Fruit fly (Drosophila melanogaster) whole organism, prepupa: ENCODE results near the gene CG17362.

Experiments
- Blimp-1 ChIP-seq: fragments of 200-800 bp; sonication (Bioruptor generic); optimal IDR thresholded peaks from 3 replicates; lab custom pipeline; 2017; ENCODE audit warnings: missing biosample characterization, missing genetic modification characterization, mild to moderate bottlenecking, moderate library complexity, missing genetic modification reagents
- CG10631 ChIP-seq: fragments of 200-800 bp; sonication (Bioruptor generic); optimal IDR thresholded peaks from 2 replicates; lab custom pipeline; 2016; ENCODE audit warnings: missing biosample characterization, missing genetic modification characterization
- CG10669 ChIP-seq: fragments of 200-800 bp; sonication (Bioruptor generic); optimal IDR thresholded peaks from 3 replicates; lab custom pipeline; 2018; ENCODE audit warnings: missing biosample characterization, mild to moderate bottlenecking, missing genetic modification characterization, moderate library complexity
- CG11762 ChIP-seq: fragments of 200-800 bp; sonication (Bioruptor generic); optimal IDR thresholded peaks from 3 replicates; lab custom pipeline; 2016; ENCODE audit warnings: missing biosample characterization, missing genetic modification characterization; ENCODE audit not compliant: insufficient read depth
- CG15336 ChIP-seq: fragments of 200-800 bp; sonication (Bioruptor generic); IDR thresholded peaks from 2 replicates; pipeline ENCODE4 v1.3.6; 2022; ENCODE audit warnings: missing biosample characterization, missing genetic modification characterization
- CG16779 ChIP-seq: fragments of 200-800 bp; sonication (Bioruptor generic); optimal IDR thresholded peaks from 3 replicates; lab custom pipeline; 2017; ENCODE audit warnings: missing biosample characterization, mild to moderate bottlenecking, missing genetic modification characterization
- CG31627 ChIP-seq: fragments of 200-800 bp; sonication (Bioruptor generic); optimal IDR thresholded peaks from 3 replicates; lab custom pipeline; 2016; ENCODE audit warnings: missing biosample characterization, missing genetic modification characterization
- CG32006 ChIP-seq: fragments of 200-800 bp; sonication (Bioruptor generic); optimal IDR thresholded peaks from 3 replicates; lab custom pipeline; 2017; ENCODE audit warnings: missing biosample characterization, mild to moderate bottlenecking, missing genetic modification characterization
- CG34406 ChIP-seq: fragments of 200-800 bp; sonication (Bioruptor generic); optimal IDR thresholded peaks from 3 replicates; lab custom pipeline; 2016; ENCODE audit warnings: missing biosample characterization, missing genetic modification characterization
- CG3919 ChIP-seq: fragments of 200-800 bp; sonication (Bioruptor generic); optimal IDR thresholded peaks from 3 replicates; lab custom pipeline; 2016; ENCODE audit warnings: missing biosample characterization, missing genetic modification characterization
- CG4318 ChIP-seq: fragments of 200-800 bp; sonication (Bioruptor generic); optimal IDR thresholded peaks from 3 replicates; lab custom pipeline; 2017; ENCODE audit warnings: missing biosample characterization, mild to moderate bottlenecking, missing genetic modification characterization
- CG6163 ChIP-seq: fragments of 200-800 bp; sonication (Bioruptor generic); IDR thresholded peaks from 3 replicates; pipeline ENCODE4 v1.3.6; 2022; ENCODE audit warnings: missing biosample characterization, missing genetic modification characterization
- CG6276 ChIP-seq: fragments of 200-800 bp; sonication (Bioruptor generic); optimal IDR thresholded peaks from 2 replicates; lab custom pipeline; 2017; ENCODE audit warnings: missing biosample characterization, mild to moderate bottlenecking, missing genetic modification characterization
- CG6808 ChIP-seq: fragments of 200-800 bp; sonication (Bioruptor generic); optimal IDR thresholded peaks from 3 replicates; lab custom pipeline; 2017; ENCODE audit warnings: missing biosample characterization, missing genetic modification characterization, mild to moderate bottlenecking, moderate library complexity, missing genetic modification reagents
- CG6854 ChIP-seq: fragments of 200-800 bp; sonication (Bioruptor generic); optimal IDR thresholded peaks from 2 replicates; lab custom pipeline; 2017; ENCODE audit warnings: missing biosample characterization, mild to moderate bottlenecking, missing genetic modification characterization
- CG7368 ChIP-seq: fragments of 200-800 bp; sonication (Bioruptor generic); optimal IDR thresholded peaks from 3 replicates; lab custom pipeline; 2016; ENCODE audit warnings: missing biosample characterization, missing genetic modification characterization
- CG8119 ChIP-seq: fragments of 200-800 bp; sonication (Bioruptor generic); IDR thresholded peaks from 3 replicates; pipeline ENCODE4 v1.3.6; 2022; ENCODE audit warnings: missing biosample characterization, missing genetic modification characterization
- CG8319 ChIP-seq: fragments of 200-800 bp; sonication (Bioruptor generic); optimal IDR thresholded peaks from 3 replicates; lab custom pipeline; 2016; ENCODE audit warnings: missing biosample characterization, missing genetic modification characterization
- CG8632 ChIP-seq: fragments of 200-800 bp; sonication (Bioruptor generic); optimal IDR thresholded peaks from 3 replicates; lab custom pipeline; 2016; ENCODE audit warnings: missing biosample characterization, missing genetic modification characterization
- CG9139 ChIP-seq: fragments of 200-800 bp; sonication (Bioruptor generic); optimal IDR thresholded peaks from 3 replicates; lab custom pipeline; 2017; ENCODE audit warnings: missing biosample characterization, mild to moderate bottlenecking, missing genetic modification characterization
- Eip75B ChIP-seq: fragments of 200-800 bp; sonication (Bioruptor generic); optimal IDR thresholded peaks from 3 replicates; lab custom pipeline; 2016; ENCODE audit warnings: missing biosample characterization, missing genetic modification characterization
- Eip78C ChIP-seq: fragments of 200-800 bp; sonication (Bioruptor generic); peaks from one replicate; lab custom pipeline; 2016; ENCODE audit warnings: missing biosample characterization, missing genetic modification characterization
- Eip93F ChIP-seq: fragments of 200-800 bp; sonication (Bioruptor generic); optimal IDR thresholded peaks from 2 replicates; lab custom pipeline; 2016; ENCODE audit warnings: missing biosample characterization, mild to moderate bottlenecking, missing genetic modification characterization
- Ets21C ChIP-seq: fragments of 200-800 bp; sonication (Bioruptor generic); optimal IDR thresholded peaks from 3 replicates; lab custom pipeline; 2016; ENCODE audit warnings: missing biosample characterization, missing genetic modification characterization
- Ets96B ChIP-seq: fragments of 200-800 bp; optimal IDR thresholded peaks from 2 replicates; lab custom pipeline; 2019; ENCODE audit warnings: missing biosample characterization, mild to moderate bottlenecking, missing genetic modification characterization, moderate library complexity
- Gug ChIP-seq: fragments of 200-800 bp; sonication (Bioruptor generic); IDR thresholded peaks from 2 replicates; pipeline ENCODE4 v1.3.6; 2022; ENCODE audit warnings: missing biosample characterization, missing genetic modification characterization
- Hr38 ChIP-seq: sonication (Bioruptor generic); optimal IDR thresholded peaks from 2 replicates; lab custom pipeline; 2016; ENCODE audit warnings: missing biosample characterization, missing genetic modification characterization
- Hr39 ChIP-seq: fragments of 200-800 bp; sonication (Bioruptor generic); optimal IDR thresholded peaks from 2 replicates; lab custom pipeline; 2016; ENCODE audit warnings: missing biosample characterization, missing genetic modification characterization
- Hr4 ChIP-seq: fragments of 200-800 bp; sonication (Bioruptor generic); optimal IDR thresholded peaks from 3 replicates; lab custom pipeline; 2016; ENCODE audit warnings: missing biosample characterization, missing genetic modification characterization
- Lpt ChIP-seq: fragments of 200-800 bp; sonication (Bioruptor generic); optimal IDR thresholded peaks from 3 replicates; lab custom pipeline; 2016; ENCODE audit warnings: missing biosample characterization, missing genetic modification characterization
- Met ChIP-seq: fragments of 200-800 bp; sonication (Bioruptor generic); optimal IDR thresholded peaks from 3 replicates; lab custom pipeline; 2016; ENCODE audit warnings: missing biosample characterization, missing genetic modification characterization
- Smox ChIP-seq: fragments of 200-800 bp; sonication (Bioruptor generic); optimal IDR thresholded peaks from 3 replicates; lab custom pipeline; 2016; ENCODE audit warnings: missing biosample characterization, missing genetic modification characterization
- Sox102F ChIP-seq: fragments of 200-800 bp; sonication (Bioruptor generic); optimal IDR thresholded peaks from 2 replicates; lab custom pipeline; 2016; ENCODE audit warnings: missing biosample characterization, mild to moderate bottlenecking, missing genetic modification characterization
- Sox15 ChIP-seq: fragments of 200-800 bp; sonication (Bioruptor generic); optimal IDR thresholded peaks from 3 replicates; lab custom pipeline; 2016; ENCODE audit warnings: missing biosample characterization, missing genetic modification characterization
- achi ChIP-seq: fragments of 200-800 bp; sonication (Bioruptor generic); optimal IDR thresholded peaks from 3 replicates; lab custom pipeline; 2016; ENCODE audit warnings: missing biosample characterization, missing genetic modification characterization
- acj6 ChIP-seq: fragments of 200-800 bp; sonication (Bioruptor generic); optimal IDR thresholded peaks from 3 replicates; lab custom pipeline; 2016; ENCODE audit warnings: missing biosample characterization, missing genetic modification characterization
- cyc ChIP-seq: fragments of 200-800 bp; sonication (Bioruptor generic); optimal IDR thresholded peaks from 3 replicates; lab custom pipeline; 2016; ENCODE audit warnings: missing biosample characterization, missing genetic modification characterization
- dac ChIP-seq: fragments of 200-800 bp; sonication (Bioruptor generic); optimal IDR thresholded peaks from 2 replicates; lab custom pipeline; 2017; ENCODE audit warnings: missing biosample characterization, mild to moderate bottlenecking, missing genetic modification characterization
- dsx ChIP-seq: fragments of 200-800 bp; optimal IDR thresholded peaks from 3 replicates; lab custom pipeline; 2019; ENCODE audit warnings: missing biosample characterization, mild to moderate bottlenecking, missing genetic modification characterization, moderate library complexity; ENCODE audit not compliant: poor library complexity, severe bottlenecking
- eg ChIP-seq: fragments of 200-800 bp; sonication (Bioruptor generic); IDR thresholded peaks from 3 replicates; pipeline ENCODE4 v1.3.6; 2022; ENCODE audit warnings: missing biosample characterization, missing genetic modification characterization
- esn ChIP-seq: fragments of 200-800 bp; sonication (Bioruptor generic); optimal IDR thresholded peaks from 2 replicates; lab custom pipeline; 2016; ENCODE audit warnings: missing biosample characterization, mild to moderate bottlenecking, missing genetic modification characterization, moderate library complexity
- fd59A ChIP-seq: fragments of 200-800 bp; sonication (Bioruptor generic); optimal IDR thresholded peaks from 2 replicates; lab custom pipeline; 2017; ENCODE audit warnings: missing biosample characterization, mild to moderate bottlenecking, missing genetic modification characterization, missing genetic modification reagents
- fd85E ChIP-seq: fragments of 200-800 bp; sonication (Bioruptor generic); optimal IDR thresholded peaks from 3 replicates; lab custom pipeline; 2016; ENCODE audit warnings: missing biosample characterization, missing genetic modification characterization
- lz ChIP-seq: fragments of 200-800 bp; sonication (Bioruptor generic); optimal IDR thresholded peaks from 3 replicates; lab custom pipeline; 2016; ENCODE audit warnings: missing biosample characterization, missing genetic modification characterization
- net ChIP-seq: fragments of 200-800 bp; sonication (Bioruptor generic); optimal IDR thresholded peaks from 3 replicates; lab custom pipeline; 2016; ENCODE audit warnings: missing biosample characterization, missing genetic modification characterization
- pdm3 ChIP-seq: fragments of 200-800 bp; sonication (Bioruptor generic); optimal IDR thresholded peaks from 3 replicates; lab custom pipeline; 2016; ENCODE audit warnings: missing biosample characterization, missing genetic modification characterization
- salr ChIP-seq, 2 experiments: fragments of 200-800 bp; sonication (Bioruptor generic); optimal IDR thresholded peaks; 3 replicates each; lab custom pipeline; 2016 to 2018; ENCODE audit warnings: missing biosample characterization in 2 of 2, missing genetic modification characterization in 2 of 2, mild to moderate bottlenecking in 1 of 2
- spab ChIP-seq: fragments of 200-800 bp; sonication (Bioruptor generic); optimal IDR thresholded peaks from 2 replicates; lab custom pipeline; 2017; ENCODE audit warnings: missing biosample characterization, mild to moderate bottlenecking, missing genetic modification characterization, missing genetic modification reagents
- ss ChIP-seq, 2 experiments: fragments of 200-800 bp; sonication (Bioruptor generic); optimal IDR thresholded peaks; 2 replicates in 1 of 2; 3 replicates in 1 of 2; lab custom pipeline; 2017 to 2018; ENCODE audit warnings: mild to moderate bottlenecking in 2 of 2, missing biosample characterization in 2 of 2, missing genetic modification characterization in 2 of 2, moderate library complexity in 1 of 2
- svp ChIP-seq: fragments of 200-800 bp; sonication (Bioruptor generic); peaks from one replicate; lab custom pipeline; 2016; ENCODE audit warnings: missing biosample characterization, missing genetic modification characterization
- topi ChIP-seq: fragments of 200-800 bp; sonication (Bioruptor generic); optimal IDR thresholded peaks from 3 replicates; lab custom pipeline; 2016; ENCODE audit warnings: missing biosample characterization, missing genetic modification characterization
- vri ChIP-seq: fragments of 200-800 bp; sonication (Bioruptor generic); optimal IDR thresholded peaks from 3 replicates; lab custom pipeline; 2016; ENCODE audit warnings: missing biosample characterization, mild to moderate bottlenecking, missing genetic modification characterization

The CG17362 gene

DNA sequence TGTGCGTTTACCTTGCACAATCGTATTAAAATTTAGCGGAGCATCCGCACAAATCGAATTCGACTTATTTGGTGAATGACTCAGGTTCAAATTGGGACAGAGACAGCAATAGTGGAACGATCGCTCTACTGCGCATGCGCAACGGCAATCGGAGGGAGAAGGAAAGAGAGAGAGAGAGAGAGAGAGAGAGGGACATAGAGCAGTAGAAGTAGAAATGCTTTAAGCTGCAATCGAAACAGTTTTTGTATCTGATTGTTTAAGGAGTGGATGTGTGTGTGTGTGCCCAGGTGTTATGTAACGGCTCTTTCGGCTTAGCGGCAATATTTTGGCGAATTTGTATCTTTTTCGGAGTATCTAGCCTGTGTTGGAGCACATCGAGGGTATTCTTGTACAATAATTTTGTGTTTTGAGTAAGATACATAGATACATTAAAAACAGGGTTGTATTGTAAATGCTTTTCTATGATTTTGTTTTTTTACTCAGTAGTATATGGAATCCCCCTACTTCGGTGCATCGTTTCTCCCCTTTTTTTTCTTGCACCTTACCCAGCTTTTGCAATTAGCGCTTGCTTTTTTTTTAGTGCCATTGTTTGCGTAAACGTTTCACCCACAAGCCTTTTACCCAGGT, 36.9 kb upstream of the CG17362 start:
- peak; percentile 49 for TF ChIP-seq CG34406 (GFP tag; lab: Kevin White, UChicago)
- peak; percentile 38 for TF ChIP-seq CG31627 (GFP tag; lab: Kevin White, UChicago)
- no peak for TF ChIP-seq Met (GFP tag; lab: Kevin White, UChicago)
- peak; percentile 31 for TF ChIP-seq Sox102F (GFP tag; lab: Kevin White, UChicago)
- no peak for TF ChIP-seq Hr38 (GFP tag; lab: Kevin White, UChicago)
- no peak for TF ChIP-seq Sox15 (GFP tag; lab: Kevin White, UChicago)
- no peak for TF ChIP-seq CG11762
- no peak for TF ChIP-seq Ets96B
- peak; percentile 49 for TF ChIP-seq CG3919 (GFP tag; lab: Kevin White, UChicago)
- TF ChIP-seq ss (GFP tag; optimal IDR thresholded peaks at IDR 0.05; lab: Kevin White, UChicago): no peak
- no peak for TF ChIP-seq cyc (GFP tag; lab: Kevin White, UChicago)
- peak; percentile 29 for TF ChIP-seq Hr4
- TF ChIP-seq CG16779 (tag; lab: Kevin White, UChicago): no peak
- peak; percentile 27 for TF ChIP-seq acj6 (GFP tag; lab: Kevin White, UChicago)
- no peak for TF ChIP-seq Blimp-1 (GFP tag; lab: Kevin White, UChicago)
- peak; percentile 46 for TF ChIP-seq achi
- TF ChIP-seq net (GFP tag; lab: Kevin White, UChicago): peak; percentile 54
- TF ChIP-seq CG4318 (GFP tag; lab: Kevin White, UChicago): no peak
- TF ChIP-seq CG10669 (GFP tag; lab: Kevin White, UChicago): peak; percentile 19
- no peak for TF ChIP-seq CG10631
- TF ChIP-seq Eip78C: peak; percentile 80
- TF ChIP-seq CG6163 (GFP tag; lab: Robert Waterston, UW): peak; percentile 69
- peak; percentile 35 for TF ChIP-seq pdm3
- peak; percentile 45 for TF ChIP-seq esn (GFP tag; lab: Kevin White, UChicago)
- no peak for TF ChIP-seq svp (GFP tag; lab: Kevin White, UChicago)
- no peak for TF ChIP-seq CG8319 (GFP tag; lab: Kevin White, UChicago)
- TF ChIP-seq CG8119 (GFP tag; lab: Robert Waterston, UW): peak; percentile 81
- no peak for TF ChIP-seq Gug
- peak; percentile 29 for TF ChIP-seq Hr39
- TF ChIP-seq fd85E (GFP tag; lab: Kevin White, UChicago): no peak
- TF ChIP-seq topi (GFP tag; lab: Kevin White, UChicago): peak; percentile 2
- TF ChIP-seq Lpt (GFP tag; lab: Kevin White, UChicago): no peak
- peak; percentile 87 for TF ChIP-seq CG15336 (GFP tag; lab: Robert Waterston, UW)
- TF ChIP-seq vri: peak; percentile 14
- TF ChIP-seq CG6276 (GFP tag; lab: Kevin White, UChicago): peak; percentile 73
- peak; percentile 34 for TF ChIP-seq CG32006 (GFP tag; lab: Kevin White, UChicago)
- peak; percentile 26 for TF ChIP-seq Eip75B
- TF ChIP-seq fd59A: no peak
- peak; percentile 42 for TF ChIP-seq lz
- peak; percentile 36 for TF ChIP-seq Smox (GFP tag; lab: Kevin White, UChicago)
- TF ChIP-seq salr (GFP tag; optimal IDR thresholded peaks at IDR 0.05; lab: Kevin White, UChicago): no peak
- peak; percentile 51 for TF ChIP-seq CG8632 (GFP tag; lab: Kevin White, UChicago)
- TF ChIP-seq dac (GFP tag; lab: Kevin White, UChicago): no peak
- no peak; the same call in none of the 3 replicates for TF ChIP-seq eg (GFP tag; lab: Robert Waterston, UW)
- TF ChIP-seq CG6808: no peak
- no peak for TF ChIP-seq CG6854 (GFP tag; lab: Kevin White, UChicago)
- TF ChIP-seq Eip93F (GFP tag; lab: Kevin White, UChicago): no peak
- no peak for TF ChIP-seq spab
- TF ChIP-seq CG9139 (GFP tag; lab: Kevin White, UChicago): no peak
- no peak for TF ChIP-seq Ets21C (GFP tag; lab: Kevin White, UChicago)
- no peak for TF ChIP-seq dsx (GFP tag; lab: Kevin White, UChicago)
- TF ChIP-seq CG7368 (GFP tag; lab: Kevin White, UChicago): no peak
